Worm (Caenorhabditis elegans): ENCODE results near the gene C06E7.2.

DNA sequence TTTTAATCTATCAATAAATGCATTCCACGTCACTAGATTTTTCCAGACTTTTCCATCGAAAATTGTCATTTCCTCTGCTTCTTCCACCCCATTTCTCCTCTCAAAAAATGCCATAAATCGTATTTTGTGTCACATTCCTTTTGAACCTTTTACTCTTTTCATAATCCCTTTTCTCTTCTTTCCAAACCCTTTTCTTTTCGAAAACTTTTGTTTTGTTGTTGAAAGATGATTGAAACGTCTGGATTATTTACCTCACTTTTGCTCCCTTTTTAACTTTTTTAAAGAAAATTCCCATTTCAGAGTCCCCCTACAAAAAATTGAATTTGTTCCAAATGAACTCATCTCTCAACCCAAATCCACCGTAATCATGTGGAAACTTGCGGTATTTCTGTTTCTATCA is at the start of gene C06E7.2:
- TF ChIP-seq flt-1 (GFP tag; IDR thresholded peaks at IDR 0.05) (no peak), ztf-23 (GFP tag; IDR thresholded peaks at IDR 0.05) (no peak), klf-2 (GFP tag; conservative IDR thresholded peaks at IDR 0.05) (no peak), tab-1 (GFP tag; IDR thresholded peaks at IDR 0.05) (no peak), med-1 (GFP tag; optimal IDR thresholded peaks at IDR 0.05; ENCODE audit: insufficient read depth) (no peak), ref-1 (GFP tag; conservative IDR thresholded peaks at IDR 0.05) (no peak), T22C8.4 (GFP tag; IDR thresholded peaks at IDR 0.05) (no peak)
